Worm (Caenorhabditis elegans): ENCODE measurements around the gene tbck-1.

- no peak for TF ChIP-seq F49E8.2 (tag; optimal IDR thresholded peaks at IDR 0.05; ENCODE audit: insufficient read depth)
- TF ChIP-seq lag-1 (GFP tag; IDR thresholded peaks at IDR 0.05): no peak
- no peak for TF ChIP-seq nhr-80 (tag; optimal IDR thresholded peaks at IDR 0.05)
- no peak for TF ChIP-seq rec-8 (tag; optimal IDR thresholded peaks at IDR 0.05)
- TF ChIP-seq sea-2 (GFP tag; IDR thresholded peaks at IDR 0.05): no peak
- no peak for TF ChIP-seq ztf-26 (tag; optimal IDR thresholded peaks at IDR 0.05)
- TF ChIP-seq ccch-3 (GFP tag; optimal IDR thresholded peaks at IDR 0.05): no peak
These were observed 39.1 kb downstream of the tbck-1 start, which contains the start of gene col-17 for ce11 chrII:4867476-4867875.

Data from whole organism, young adult.